Fruit fly (Drosophila melanogaster) whole organism, embryonic: ENCODE results near the gene Amacr.

Experiments used
- CG10543 ChIP-seq: fragments of 200-800 bp; sonication (Bioruptor generic); optimal IDR thresholded peaks from 3 replicates; lab custom pipeline; 2017; ENCODE audit warnings: missing biosample characterization, mild to moderate bottlenecking, missing genetic modification characterization, moderate library complexity
- CG15514 ChIP-seq: fragments of 200-800 bp; sonication (Bioruptor generic); optimal IDR thresholded peaks from 3 replicates; lab custom pipeline; 2017; ENCODE audit warnings: missing biosample characterization, missing genetic modification characterization, mild to moderate bottlenecking, moderate library complexity, missing genetic modification reagents
- CG2129 ChIP-seq: fragments of 200-800 bp; sonication (Bioruptor generic); IDR thresholded peaks from 2 replicates; pipeline ENCODE4 v1.3.6; 2022; ENCODE audit warnings: missing biosample characterization, missing genetic modification characterization; ENCODE audit not compliant: partially characterized antibody
- Hr3 ChIP-seq: fragments of 200-800 bp; sonication (Bioruptor generic); optimal IDR thresholded peaks from 3 replicates; lab custom pipeline; 2016; ENCODE audit warnings: missing biosample characterization, missing genetic modification characterization
- Med ChIP-seq: fragments of 200-800 bp; sonication (Bioruptor generic); peaks from one replicate; lab custom pipeline; 2016; ENCODE audit warnings: missing biosample characterization, missing genetic modification characterization, mild to moderate bottlenecking, inconsistent platforms, moderate library complexity
- Nf-YA ChIP-seq: fragments of 200-800 bp; sonication (Bioruptor generic); IDR thresholded peaks from 2 replicates; pipeline ENCODE4 v1.3.6; 2022; ENCODE audit warnings: missing biosample characterization, missing genetic modification characterization
- Sin3A ChIP-seq: fragments of >200 bp; optimal IDR thresholded peaks from 2 replicates; lab custom pipeline; 2018
- fd96Cb ChIP-seq: fragments of 200-800 bp; sonication (Bioruptor generic); optimal IDR thresholded peaks from 2 replicates; lab custom pipeline; 2018; ENCODE audit warnings: missing biosample characterization, mild to moderate bottlenecking, missing genetic modification characterization, moderate library complexity

- TF ChIP-seq CG15514 (GFP tag; lab: Kevin White, UChicago), result peak; percentile 6
- peak; percentile 44 for TF ChIP-seq Hr3 (GFP tag; lab: Kevin White, UChicago)
- no peak for TF ChIP-seq CG10543
- no peak for TF ChIP-seq CG2129 (GFP tag; lab: Robert Waterston, UW)
- peak; percentile 42 for TF ChIP-seq Sin3A (lab: Kevin White, UChicago)
- TF ChIP-seq fd96Cb (tag; lab: Kevin White, UChicago), result no peak
- TF ChIP-seq Nf-YA (GFP tag; lab: Robert Waterston, UW), result no peak
- peak; percentile 93 for TF ChIP-seq Med (GFP tag; lab: Kevin White, UChicago)
Observed at dm6 chr2L:20752160-20752559, at the start of gene Amacr, which contains the start of gene Ns4.
